Comparison of ENCODE assay signal across 3 worm cellular contexts in the genomic region with DNA sequence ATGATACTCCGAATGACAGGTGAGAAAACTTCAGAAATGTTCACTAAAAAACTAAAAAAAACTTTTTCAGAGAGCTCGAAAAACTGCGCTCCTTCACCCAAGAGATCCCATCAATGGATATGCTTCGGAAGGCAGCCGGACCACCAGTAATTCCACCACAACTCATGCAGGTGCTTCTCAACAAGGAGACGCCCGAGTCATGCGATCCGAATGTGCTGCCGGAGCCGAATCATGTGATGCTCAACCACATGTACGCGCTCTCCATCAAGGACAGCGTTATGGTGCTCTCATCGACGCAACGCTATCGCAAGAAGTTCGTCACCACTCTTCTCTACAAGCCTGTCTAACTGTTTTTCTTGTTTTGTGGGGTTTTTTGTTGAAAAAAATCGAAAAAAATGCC.
TF ChIP-seq lines count a peak whose summit lies in the region.

No protein-coding gene starts in this region.

TF ChIP-seq in whole organism, L1 larva, 84 proteins besides CTCF, POLR2A, EP300 and RAD21:
- TF ChIP-seq efl-1 (optimal IDR thresholded peaks at IDR 0.05; lab: Kevin White, UChicago) (no peak), efl-1 (GFP tag; optimal IDR thresholded peaks at IDR 0.05 in 1 of 2; lab: Kevin White, UChicago) (peak in 1 of 2 experiments; percentile 81), ceh-88 (GFP tag; IDR thresholded peaks at IDR 0.05; lab: Robert Waterston, UW) (no peak), zag-1 (tag; optimal IDR thresholded peaks at IDR 0.05; lab: Kevin White, UChicago) (no peak), aly-2 (tag; optimal IDR thresholded peaks at IDR 0.05; lab: Kevin White, UChicago) (no peak), nhr-85 (tag; lab: Kevin White, UChicago) (peak; percentile 37), elt-2 (tag; optimal IDR thresholded peaks at IDR 0.05; lab: Kevin White, UChicago) (no peak), nhr-237 (tag; optimal IDR thresholded peaks at IDR 0.05; lab: Kevin White, UChicago) (no peak), ets-5 (GFP tag; IDR thresholded peaks at IDR 0.05; lab: Robert Waterston, UW) (0 out of 2 replicates have a peak, but pooled peaks have one; percentile 55)
TF ChIP-seq in whole organism, L1 larva: peak in this region for 3.

TF ChIP-seq in whole organism, L4 larva, 104 proteins besides CTCF, POLR2A, EP300 and RAD21:
- no peak for TF ChIP-seq zip-2 (tag; optimal IDR thresholded peaks at IDR 0.05; lab: Kevin White, UChicago)
- peak; percentile 21 for TF ChIP-seq hlh-30 (tag; optimal IDR thresholded peaks at IDR 0.05; lab: Kevin White, UChicago; ENCODE audit: insufficient read depth)
- TF ChIP-seq php-3 (GFP tag; IDR thresholded peaks at IDR 0.05; lab: Robert Waterston, UW) = no peak
TF ChIP-seq in whole organism, L4 larva: peak in this region for 1.

TF ChIP-seq in whole organism, late embryonic, 69 proteins besides CTCF, POLR2A, EP300 and RAD21:
- TF ChIP-seq unc-86 (tag; optimal IDR thresholded peaks at IDR 0.05; lab: Kevin White, UChicago) (no peak), hlh-30 (tag; optimal IDR thresholded peaks at IDR 0.05; lab: Kevin White, UChicago; ENCODE audit: insufficient read depth) (peak; percentile 21)
